Fruit fly (Drosophila melanogaster): ENCODE results near the gene CG42504.

The CG42504 gene

dm6 chr3R:12078961-12079360, 47.4 kb upstream of the CG42504 start (continued):
- TF ChIP-seq Bgb (GFP tag; IDR thresholded peaks at IDR 0.05; ENCODE audit: partially characterized antibody) = no peak
- TF ChIP-seq Side (GFP tag; optimal IDR thresholded peaks at IDR 0.05) = no peak
- peak; percentile 46; the same call in 1 of the 3 replicates for TF ChIP-seq CG11093 (GFP tag; IDR thresholded peaks at IDR 0.05)
- peak; percentile 40 for TF ChIP-seq CG4360 (GFP tag; IDR thresholded peaks at IDR 0.05)
- TF ChIP-seq CG31388 (GFP tag; optimal IDR thresholded peaks at IDR 0.05) = no peak
- no peak for TF ChIP-seq CG3995 (GFP tag; optimal IDR thresholded peaks at IDR 0.05)
- peak in 1 of 2 experiments; percentile 82 for TF ChIP-seq Hr51 (GFP tag; optimal IDR thresholded peaks at IDR 0.05)
- no peak for TF ChIP-seq Tbp (GFP tag; optimal IDR thresholded peaks at IDR 0.05)
- TF ChIP-seq CG15011 (GFP tag; optimal IDR thresholded peaks at IDR 0.05) = peak; percentile 57
- no peak for TF ChIP-seq CG2712 (tag; optimal IDR thresholded peaks at IDR 0.05)
- peak; percentile 86 for TF ChIP-seq gem (tag; optimal IDR thresholded peaks at IDR 0.05)
- TF ChIP-seq eve (GFP tag; optimal IDR thresholded peaks at IDR 0.05) = no peak
- no peak for TF ChIP-seq CG17912 (GFP tag; optimal IDR thresholded peaks at IDR 0.05)
- TF ChIP-seq Med (GFP tag) = peak; percentile 75
- TF ChIP-seq oc (tag; optimal IDR thresholded peaks at IDR 0.05) = no peak
- peak; percentile 69 for TF ChIP-seq scrt (GFP tag; optimal IDR thresholded peaks at IDR 0.05)
- TF ChIP-seq NC2β (GFP tag; optimal IDR thresholded peaks at IDR 0.05) = no peak
- peak; percentile 64 for TF ChIP-seq CG1233 (GFP tag; optimal IDR thresholded peaks at IDR 0.05)
- TF ChIP-seq Dip2 (GFP tag; IDR thresholded peaks at IDR 0.05) = no peak
- no peak for TF ChIP-seq CG10431 (GFP tag; optimal IDR thresholded peaks at IDR 0.05)
- peak; percentile 36 for TF ChIP-seq kay (GFP tag; optimal IDR thresholded peaks at IDR 0.05)
- TF ChIP-seq inv (GFP tag; IDR thresholded peaks at IDR 0.05; ENCODE audit: partially characterized antibody) = no peak
- no peak for TF ChIP-seq slp2 (GFP tag; optimal IDR thresholded peaks at IDR 0.05)
- TF ChIP-seq PHDP (tag; optimal IDR thresholded peaks at IDR 0.05) = no peak
- TF ChIP-seq ttk (GFP tag; IDR thresholded peaks at IDR 0.05) = peak; percentile 70
- no peak for TF ChIP-seq CG3838 (GFP tag; optimal IDR thresholded peaks at IDR 0.05)
- TF ChIP-seq CG10654 (GFP tag; optimal IDR thresholded peaks at IDR 0.05) = peak; percentile 48
- TF ChIP-seq CG7928 (GFP tag; optimal IDR thresholded peaks at IDR 0.05) = peak; percentile 25
- no peak for TF ChIP-seq CG8944 (GFP tag; optimal IDR thresholded peaks at IDR 0.05)
- TF ChIP-seq psq (GFP tag; optimal IDR thresholded peaks at IDR 0.05) = peak; percentile 41
- TF ChIP-seq dpn (GFP tag; optimal IDR thresholded peaks at IDR 0.05) = peak in 1 of 2 experiments; percentile 71
- peak; percentile 57; the same call in 1 of the 2 replicates for TF ChIP-seq dati (GFP tag; IDR thresholded peaks at IDR 0.05)
- TF ChIP-seq CG16779 (GFP tag; IDR thresholded peaks at IDR 0.05) = no peak
- TF ChIP-seq cg (GFP tag; optimal IDR thresholded peaks at IDR 0.05) = no peak
- TF ChIP-seq HmgD (GFP tag; optimal IDR thresholded peaks at IDR 0.05) = no peak
- TF ChIP-seq CoRest (tag; optimal IDR thresholded peaks at IDR 0.05) = peak; percentile 83
- TF ChIP-seq CG11696 (GFP tag; IDR thresholded peaks at IDR 0.05) = peak; percentile 58
- peak; percentile 66 for TF ChIP-seq CG6765 (GFP tag; optimal IDR thresholded peaks at IDR 0.05)
- TF ChIP-seq CG8281 (tag; optimal IDR thresholded peaks at IDR 0.05) = peak; percentile 42
- TF ChIP-seq pros (GFP tag; optimal IDR thresholded peaks at IDR 0.05) = no peak
- peak; percentile 15 for TF ChIP-seq CG30431 (GFP tag; optimal IDR thresholded peaks at IDR 0.05)
- TF ChIP-seq kah (GFP tag; optimal IDR thresholded peaks at IDR 0.05) = peak; percentile 7
- TF ChIP-seq gcm (GFP tag; optimal IDR thresholded peaks at IDR 0.05) = no peak
- TF ChIP-seq CG9727 (GFP tag; optimal IDR thresholded peaks at IDR 0.05) = peak; percentile 70
- TF ChIP-seq CG3163 (GFP tag; optimal IDR thresholded peaks at IDR 0.05) = no peak
- no peak for TF ChIP-seq CG31365 (tag; optimal IDR thresholded peaks at IDR 0.05)
- no peak for TF ChIP-seq CG1792 (GFP tag; optimal IDR thresholded peaks at IDR 0.05)
- TF ChIP-seq Oaz (GFP tag; IDR thresholded peaks at IDR 0.05) = peak; percentile 80
- peak; percentile 45; the same call in 1 of the 2 replicates for TF ChIP-seq CG4404 (GFP tag; IDR thresholded peaks at IDR 0.05)
- no peak for TF ChIP-seq pnt (GFP tag; optimal IDR thresholded peaks at IDR 0.05)
- no peak for TF ChIP-seq CG12071 (GFP tag; optimal IDR thresholded peaks at IDR 0.05)
- TF ChIP-seq otp (GFP tag; IDR thresholded peaks at IDR 0.05) = peak; percentile 69; the same call in 2 of the 3 replicates
